Fruit fly (Drosophila melanogaster) whole organism, embryonic: Measurements from ENCODE around the gene Arpc2.

Source experiments
- B-H1 ChIP-seq: fragments of 200-800 bp; sonication (Bioruptor generic); IDR thresholded peaks from 3 replicates; pipeline ENCODE4 v1.3.6; 2022; ENCODE audit warnings: missing biosample characterization, missing genetic modification characterization
- Bgb ChIP-seq: fragments of 200-800 bp; sonication (Bioruptor generic); IDR thresholded peaks from 2 replicates; pipeline ENCODE4 v1.3.6; 2022; ENCODE audit warnings: missing biosample characterization, missing genetic modification characterization; ENCODE audit not compliant: partially characterized antibody
- CG10959 ChIP-seq: fragments of 200-800 bp; sonication (Bioruptor generic); IDR thresholded peaks from 2 replicates; pipeline ENCODE4 v1.3.6; 2022; ENCODE audit warnings: missing biosample characterization, missing genetic modification characterization
- CG11247 ChIP-seq: fragments of 200-800 bp; sonication (Bioruptor generic); IDR thresholded peaks from 2 replicates; pipeline ENCODE4 v1.3.6; 2022; ENCODE audit warnings: missing biosample characterization, missing genetic modification characterization
- CG1233 ChIP-seq: fragments of 200-800 bp; sonication (Bioruptor generic); optimal IDR thresholded peaks from 4 replicates; lab custom pipeline; 2018; ENCODE audit warnings: missing biosample characterization, mild to moderate bottlenecking, missing genetic modification characterization
- CG13287 ChIP-seq: fragments of 200-800 bp; sonication (Bioruptor generic); IDR thresholded peaks from 2 replicates; pipeline ENCODE4 v1.3.6; 2022; ENCODE audit warnings: missing biosample characterization, missing genetic modification characterization; ENCODE audit not compliant: partially characterized antibody
- CG15479 ChIP-seq: fragments of 200-800 bp; sonication (Bioruptor generic); optimal IDR thresholded peaks from 3 replicates; lab custom pipeline; 2019; ENCODE audit warnings: missing biosample characterization, mild to moderate bottlenecking, missing genetic modification characterization, moderate library complexity
- CG16863 ChIP-seq: fragments of 200-800 bp; sonication (Bioruptor generic); optimal IDR thresholded peaks from 3 replicates; lab custom pipeline; 2016; ENCODE audit warnings: missing biosample characterization, missing genetic modification characterization
- CG17359 ChIP-seq: fragments of 200-800 bp; sonication (Bioruptor generic); optimal IDR thresholded peaks from 3 replicates; lab custom pipeline; 2018; ENCODE audit warnings: missing biosample characterization, mild to moderate bottlenecking, missing genetic modification characterization, moderate library complexity
- CG2875 ChIP-seq: fragments of 200-800 bp; sonication (Bioruptor generic); optimal IDR thresholded peaks from 2 replicates; lab custom pipeline; 2017; ENCODE audit warnings: missing biosample characterization, mild to moderate bottlenecking, missing genetic modification characterization, missing genetic modification reagents
- CG31388 ChIP-seq: fragments of 200-800 bp; sonication (Bioruptor generic); optimal IDR thresholded peaks from 2 replicates; lab custom pipeline; 2016; ENCODE audit warnings: missing biosample characterization, missing genetic modification characterization
- CG4424 ChIP-seq: fragments of 200-800 bp; sonication (Bioruptor generic); optimal IDR thresholded peaks from 3 replicates; lab custom pipeline; 2016; ENCODE audit warnings: missing biosample characterization, missing genetic modification characterization
- CG6689 ChIP-seq: fragments of 200-800 bp; sonication (Bioruptor generic); IDR thresholded peaks from 2 replicates; pipeline ENCODE4 v1.3.6; 2022; ENCODE audit warnings: missing biosample characterization, missing genetic modification characterization
- CG9215 ChIP-seq: fragments of 200-800 bp; sonication (Bioruptor generic); IDR thresholded peaks from 2 replicates; pipeline ENCODE4 v1.3.6; 2022; ENCODE audit warnings: missing biosample characterization, missing genetic modification characterization
- Dek ChIP-seq: fragments of 200-800 bp; sonication (Bioruptor generic); optimal IDR thresholded peaks from 3 replicates; lab custom pipeline; 2019; ENCODE audit warnings: missing biosample characterization, mild to moderate bottlenecking, missing genetic modification characterization, moderate library complexity
- Dref ChIP-seq: fragments of 200-800 bp; sonication (Bioruptor generic); IDR thresholded peaks from 2 replicates; pipeline ENCODE4 v1.3.6; 2022; ENCODE audit warnings: missing biosample characterization, missing genetic modification characterization
- E2f1 ChIP-seq: fragments of 200-800 bp; sonication (Bioruptor generic); IDR thresholded peaks from 2 replicates; pipeline ENCODE4 v1.3.6; 2022; ENCODE audit warnings: missing biosample characterization, missing genetic modification characterization
- Kr ChIP-seq: fragments of 200-800 bp; sonication (Bioruptor generic); optimal IDR thresholded peaks from 2 replicates; lab custom pipeline; 2017; ENCODE audit warnings: missing biosample characterization, mild to moderate bottlenecking, missing genetic modification characterization
- Lhr ChIP-seq: fragments of 200-800 bp; sonication (Bioruptor generic); optimal IDR thresholded peaks from 3 replicates; lab custom pipeline; 2017; ENCODE audit warnings: mild to moderate bottlenecking, missing biosample characterization, missing genetic modification reagents, missing genetic modification characterization
- Med ChIP-seq: fragments of 200-800 bp; sonication (Bioruptor generic); peaks from one replicate; lab custom pipeline; 2016; ENCODE audit warnings: missing biosample characterization, missing genetic modification characterization, mild to moderate bottlenecking, inconsistent platforms, moderate library complexity
- NFAT ChIP-seq: fragments of 200-800 bp; sonication (Bioruptor generic); IDR thresholded peaks from 2 replicates; pipeline ENCODE4 v1.3.6; 2022; ENCODE audit warnings: missing biosample characterization, missing genetic modification characterization
- Pdp1 ChIP-seq, 2 experiments: fragments of 200-800 bp; sonication (Bioruptor generic); optimal IDR thresholded peaks; 3 replicates each; lab custom pipeline; 2016; ENCODE audit warnings: missing biosample characterization in 2 of 2, missing genetic modification characterization in 2 of 2, mild to moderate bottlenecking in 1 of 2, moderate library complexity in 1 of 2
- Ravus ChIP-seq: fragments of 200-800 bp; sonication (Bioruptor generic); IDR thresholded peaks from 2 replicates; pipeline ENCODE4 v1.3.6; 2022; ENCODE audit warnings: missing biosample characterization, missing genetic modification characterization
- Ssrp ChIP-seq: fragments of 200-800 bp; sonication (Bioruptor generic); optimal IDR thresholded peaks from 2 replicates; lab custom pipeline; 2018; ENCODE audit warnings: missing biosample characterization, mild to moderate bottlenecking, missing genetic modification characterization, moderate library complexity
- Trl ChIP-seq, 3 experiments: fragments of >200 bp in 2 of 3; fragments of 200-800 bp in 1 of 3; sonication (Bioruptor generic) in 1 of 3; optimal IDR thresholded peaks; 2 replicates in 1 of 3; 3 replicates in 2 of 3; lab custom pipeline; 2016 to 2017; ENCODE audit warnings: missing biosample characterization in 1 of 3, missing genetic modification characterization in 1 of 3
- ac ChIP-seq: fragments of 200-800 bp; sonication (Bioruptor generic); optimal IDR thresholded peaks from 3 replicates; lab custom pipeline; 2017; ENCODE audit warnings: missing biosample characterization, mild to moderate bottlenecking, missing genetic modification characterization
- bsh ChIP-seq, 2 experiments: fragments of 200-800 bp; sonication (Bioruptor generic); optimal IDR thresholded peaks; 2 replicates each; lab custom pipeline; 2017 to 2018; ENCODE audit warnings: mild to moderate bottlenecking in 2 of 2, missing biosample characterization in 2 of 2, missing genetic modification characterization in 2 of 2, moderate library complexity in 1 of 2
- cas ChIP-seq: fragments of 200-800 bp; sonication (Bioruptor generic); IDR thresholded peaks from 2 replicates; pipeline ENCODE4 v1.3.6; 2022; ENCODE audit warnings: missing biosample characterization, missing genetic modification characterization
- crol ChIP-seq: fragments of 200-800 bp; sonication (Bioruptor generic); IDR thresholded peaks from 2 replicates; pipeline ENCODE4 v1.3.6; 2022; ENCODE audit warnings: missing biosample characterization, missing genetic modification characterization
- ems ChIP-seq: fragments of 200-800 bp; sonication (Bioruptor generic); optimal IDR thresholded peaks from 3 replicates; lab custom pipeline; 2016; ENCODE audit warnings: missing biosample characterization, missing genetic modification characterization
- grau ChIP-seq: fragments of 200-800 bp; optimal IDR thresholded peaks from 3 replicates; lab custom pipeline; 2019; ENCODE audit warnings: missing biosample characterization, mild to moderate bottlenecking, missing genetic modification characterization, moderate library complexity
- her ChIP-seq: fragments of 200-800 bp; sonication (Bioruptor generic); optimal IDR thresholded peaks from 2 replicates; lab custom pipeline; 2016; ENCODE audit warnings: missing biosample characterization, missing genetic modification characterization
- lab ChIP-seq: fragments of 200-800 bp; sonication (Bioruptor generic); optimal IDR thresholded peaks from 3 replicates; lab custom pipeline; 2017; ENCODE audit warnings: missing biosample characterization, missing genetic modification characterization, mild to moderate bottlenecking, moderate library complexity, missing genetic modification reagents
- lola ChIP-seq, 3 experiments: fragments of >200 bp in 2 of 3; fragments of 200-800 bp in 1 of 3; sonication (Bioruptor generic) in 1 of 3; optimal IDR thresholded peaks; 2 replicates each; lab custom pipeline; 2017 to 2019; ENCODE audit warnings: missing biosample characterization in 3 of 3, missing genetic modification characterization in 3 of 3, mild to moderate bottlenecking in 1 of 3, moderate library complexity in 1 of 3
- mam ChIP-seq: fragments of 200-800 bp; sonication (Bioruptor generic); optimal IDR thresholded peaks from 3 replicates; lab custom pipeline; 2016; ENCODE audit warnings: missing biosample characterization, missing genetic modification characterization
- nerfin-2 ChIP-seq: fragments of 200-800 bp; sonication (Bioruptor generic); IDR thresholded peaks from 2 replicates; pipeline ENCODE4 v1.3.6; 2022; ENCODE audit warnings: missing biosample characterization, missing genetic modification characterization; ENCODE audit not compliant: partially characterized antibody
- oc ChIP-seq: fragments of 200-800 bp; sonication (Bioruptor generic); optimal IDR thresholded peaks from 2 replicates; lab custom pipeline; 2018; ENCODE audit warnings: missing biosample characterization, mild to moderate bottlenecking, missing genetic modification characterization, moderate library complexity
- pita ChIP-seq: fragments of 200-800 bp; sonication (Bioruptor generic); optimal IDR thresholded peaks from 2 replicates; lab custom pipeline; 2017; ENCODE audit warnings: missing biosample characterization, mild to moderate bottlenecking, missing genetic modification characterization
- pnt ChIP-seq: fragments of 200-800 bp; sonication (Bioruptor generic); optimal IDR thresholded peaks from 3 replicates; lab custom pipeline; 2016; ENCODE audit warnings: missing biosample characterization, missing genetic modification characterization
- psq ChIP-seq: fragments of 200-800 bp; sonication (Bioruptor generic); optimal IDR thresholded peaks from 2 replicates; lab custom pipeline; 2017; ENCODE audit warnings: missing biosample characterization, missing genetic modification characterization
- ranshi ChIP-seq: fragments of 200-800 bp; sonication (Bioruptor generic); IDR thresholded peaks from 2 replicates; pipeline ENCODE4 v1.3.6; 2022; ENCODE audit warnings: missing biosample characterization, missing genetic modification characterization
- row ChIP-seq: fragments of 200-800 bp; sonication (Bioruptor generic); IDR thresholded peaks from 3 replicates; pipeline ENCODE4 v1.3.6; 2022; ENCODE audit warnings: missing biosample characterization, missing genetic modification characterization
- run ChIP-seq: fragments of 200-800 bp; sonication (Bioruptor generic); optimal IDR thresholded peaks from 3 replicates; lab custom pipeline; 2018; ENCODE audit warnings: missing biosample characterization, mild to moderate bottlenecking, missing genetic modification characterization
- sima ChIP-seq: fragments of 200-800 bp; sonication (Bioruptor generic); optimal IDR thresholded peaks from 2 replicates; lab custom pipeline; 2016; ENCODE audit warnings: missing biosample characterization, missing genetic modification characterization
- sna ChIP-seq: fragments of 200-800 bp; sonication (Bioruptor generic); IDR thresholded peaks from 2 replicates; pipeline ENCODE4 v1.3.6; 2022; ENCODE audit warnings: missing biosample characterization, missing genetic modification characterization; ENCODE audit not compliant: partially characterized antibody
- ssp ChIP-seq: fragments of 200-800 bp; sonication (Bioruptor generic); IDR thresholded peaks from 2 replicates; pipeline ENCODE4 v1.3.6; 2022; ENCODE audit warnings: missing biosample characterization, missing genetic modification characterization
- zfh2 ChIP-seq: fragments of 200-800 bp; sonication (Bioruptor generic); optimal IDR thresholded peaks from 2 replicates; lab custom pipeline; 2016; ENCODE audit warnings: missing biosample characterization, missing genetic modification characterization

The Arpc2 gene

dm6 chr2L:20414750-20415211 lies 2.1 kb upstream of the Arpc2 start, which contains the start of gene CG10947 (continued):
- no peak for TF ChIP-seq CG15479 (GFP tag; lab: Kevin White, UChicago)
- no peak for TF ChIP-seq Ravus (GFP tag; lab: Robert Waterston, UW)
- peak; percentile 11 for TF ChIP-seq psq (GFP tag; lab: Kevin White, UChicago)
- TF ChIP-seq ac (GFP tag; lab: Kevin White, UChicago): peak; percentile 7
- no peak for TF ChIP-seq E2f1 (GFP tag; lab: Robert Waterston, UW)
- peak; percentile 67 for TF ChIP-seq CG16863 (GFP tag; lab: Kevin White, UChicago)
- TF ChIP-seq cas: no peak
- peak; percentile 65 for TF ChIP-seq CG2875
- peak; percentile 72 for TF ChIP-seq run (tag; lab: Kevin White, UChicago)
- TF ChIP-seq lola (GFP tag; optimal IDR thresholded peaks at IDR 0.05; lab: Kevin White, UChicago): peak in 1 of 3 experiments; percentile 13
- peak; percentile 55 for TF ChIP-seq ems (GFP tag; lab: Kevin White, UChicago)
- TF ChIP-seq bsh (GFP tag; optimal IDR thresholded peaks at IDR 0.05; lab: Kevin White, UChicago): peak in 1 of 2 experiments; percentile 62
- TF ChIP-seq CG6689 (GFP tag; lab: Robert Waterston, UW): no peak
- peak; percentile 75 for TF ChIP-seq CG13287 (GFP tag; lab: Robert Waterston, UW)
- no peak for TF ChIP-seq pita (GFP tag; lab: Kevin White, UChicago)
- peak; percentile 33 for TF ChIP-seq Ssrp (tag; lab: Kevin White, UChicago)
- peak; percentile 73 for TF ChIP-seq Bgb (GFP tag; lab: Robert Waterston, UW)
- TF ChIP-seq CG10959 (GFP tag; lab: Robert Waterston, UW): no peak

- TF ChIP-seq CG31388 (GFP tag; lab: Kevin White, UChicago) (no peak), Bgb (GFP tag; lab: Robert Waterston, UW) (no peak), ssp (GFP tag; lab: Robert Waterston, UW) (no peak), CG9215 (no peak), oc (tag; lab: Kevin White, UChicago) (no peak), CG10959 (GFP tag; lab: Robert Waterston, UW) (no peak), Trl (optimal IDR thresholded peaks at IDR 0.05; lab: Kevin White, UChicago) (peak in 1 of 2 experiments; percentile 70), Trl (GFP tag; optimal IDR thresholded peaks at IDR 0.05; lab: Kevin White, UChicago) (no peak), Dek (peak; percentile 32), zfh2 (peak; percentile 35), mam (GFP tag; lab: Kevin White, UChicago) (peak; percentile 13), ranshi (GFP tag; lab: Robert Waterston, UW) (0 out of 2 replicates have a peak, but pooled peaks have one; percentile 15), CG17359 (tag; lab: Kevin White, UChicago) (peak; percentile 31), her (GFP tag; lab: Kevin White, UChicago) (no peak), lab (GFP tag; lab: Kevin White, UChicago) (peak; percentile 21), grau (tag; lab: Kevin White, UChicago) (peak; percentile 95), CG11247 (peak; percentile 44), Dref (GFP tag; lab: Robert Waterston, UW) (peak; percentile 30; the same call in 1 of the 2 replicates), B-H1 (GFP tag; lab: Robert Waterston, UW) (peak; percentile 27; the same call in 1 of the 3 replicates), crol (GFP tag; lab: Robert Waterston, UW) (peak; percentile 87), Pdp1 (GFP tag; optimal IDR thresholded peaks at IDR 0.05; lab: Kevin White, UChicago) (peak in 1 of 2 experiments; percentile 35), nerfin-2 (no peak), sima (GFP tag; lab: Kevin White, UChicago) (no peak), pnt (GFP tag; lab: Kevin White, UChicago) (no peak), Lhr (GFP tag; lab: Kevin White, UChicago) (no peak), NFAT (GFP tag; lab: Robert Waterston, UW) (0 out of 2 replicates have a peak, but pooled peaks have one; percentile 23), row (GFP tag; lab: Robert Waterston, UW) (peak; percentile 75), Med (peak; percentile 82), CG4424 (GFP tag; lab: Kevin White, UChicago) (peak; percentile 5), CG1233 (GFP tag; lab: Kevin White, UChicago) (peak; percentile 7), Kr (no peak), sna (GFP tag; lab: Robert Waterston, UW) (no peak)
Observed at dm6 chr2L:20417597-20418286, 885 bp downstream of the Arpc2 start.
